Worm (Caenorhabditis elegans) whole organism, L1 larva: ENCODE data around the gene M04D8.7.

ENCODE experiments used
- C04F5.9 ChIP-seq: sonication (generic microtip); optimal IDR thresholded peaks from 2 replicates; lab custom pipeline; 2016; ENCODE audit warnings: missing genetic modification characterization, missing compliant biosample characterization
- Y116A8C.19 ChIP-seq: sonication (generic microtip); optimal IDR thresholded peaks from 2 replicates; lab custom pipeline; 2016; ENCODE audit warnings: missing compliant biosample characterization, missing genetic modification characterization, borderline replicate concordance
- aha-1 ChIP-seq: fragments of 150-350 bp; optimal IDR thresholded peaks from 2 replicates; lab custom pipeline; 2014; ENCODE audit warnings: missing biosample characterization, missing genetic modification characterization
- alr-1 ChIP-seq: fragments of 200-800 bp; sonication (Bioruptor generic); optimal IDR thresholded peaks from 2 replicates; lab custom pipeline; 2018; ENCODE audit warnings: borderline replicate concordance, mild to moderate bottlenecking, missing genetic modification characterization, missing compliant biosample characterization
- ceh-8 ChIP-seq: fragments of 200-800 bp; sonication (Bioruptor generic); optimal IDR thresholded peaks from 2 replicates; lab custom pipeline; 2018; ENCODE audit warnings: mild to moderate bottlenecking, missing genetic modification characterization, moderate library complexity, missing compliant biosample characterization
- ceh-88 ChIP-seq: fragments of 200-800 bp; sonication (Bioruptor generic); IDR thresholded peaks from 2 replicates; pipeline ENCODE4 v1.3.6; 2022; ENCODE audit warnings: missing genetic modification characterization, missing compliant biosample characterization
- dpl-1 ChIP-seq, 3 experiments: fragments of 150-350 bp in 2 of 3; sonication (generic microtip) in 1 of 3; optimal IDR thresholded peaks; 2 replicates each; lab custom pipeline; 2014 to 2017; ENCODE audit warnings: missing biosample characterization in 3 of 3, missing genetic modification characterization in 3 of 3, missing genetic modification reagents in 3 of 3
- egl-13 ChIP-seq: sonication (generic microtip); optimal IDR thresholded peaks from 2 replicates; lab custom pipeline; 2016; ENCODE audit warnings: missing genotype, missing genetic modification reagents, missing genetic modification characterization, missing compliant biosample characterization
- elt-3 ChIP-seq, 6 experiments: fragments of 150-350 bp in 1 of 6; sonication (generic microtip); optimal IDR thresholded peaks; 2 replicates each; lab custom pipeline; 2017 to 2018; ENCODE audit warnings: missing biosample characterization in 6 of 6, missing genetic modification characterization in 6 of 6, inconsistent platforms in 1 of 6
- fkh-4 ChIP-seq: sonication (generic microtip); optimal IDR thresholded peaks from 2 replicates; lab custom pipeline; 2016; ENCODE audit warnings: missing compliant biosample characterization, missing genetic modification characterization, borderline replicate concordance
- hlh-17 ChIP-seq: fragments of 200-800 bp; sonication (Bioruptor generic); optimal IDR thresholded peaks from 2 replicates; lab custom pipeline; 2018; ENCODE audit warnings: missing genetic modification characterization, mild to moderate bottlenecking, missing compliant biosample characterization, moderate library complexity, borderline replicate concordance
- hlh-4 ChIP-seq: sonication (generic microtip); optimal IDR thresholded peaks from 2 replicates; lab custom pipeline; 2016; ENCODE audit warnings: mild to moderate bottlenecking, missing genetic modification characterization, missing compliant biosample characterization
- hpl-2 ChIP-seq: fragments of 150-350 bp; optimal IDR thresholded peaks from 2 replicates; lab custom pipeline; 2014; ENCODE audit warnings: missing biosample characterization, missing genetic modification reagents, missing genetic modification characterization
- jun-1 ChIP-seq: fragments of 150-350 bp; optimal IDR thresholded peaks from 2 replicates; lab custom pipeline; 2014; ENCODE audit warnings: missing biosample characterization, missing genetic modification reagents, missing genetic modification characterization
- lin-35 ChIP-seq, 2 experiments: fragments of 150-350 bp; optimal IDR thresholded peaks; 2 replicates each; lab custom pipeline; 2014; ENCODE audit warnings: missing biosample characterization in 2 of 2, missing genetic modification characterization in 2 of 2, missing genetic modification reagents in 2 of 2
- lir-3 ChIP-seq: sonication (generic microtip); optimal IDR thresholded peaks from 2 replicates; lab custom pipeline; 2016; ENCODE audit warnings: mild to moderate bottlenecking, missing genetic modification characterization, moderate library complexity, missing compliant biosample characterization; ENCODE audit not compliant: poor library complexity
- mab-9 ChIP-seq: fragments of 200-800 bp; sonication (Bioruptor generic); IDR thresholded peaks from 2 replicates; pipeline ENCODE4 v1.3.6; 2022; ENCODE audit warnings: missing genetic modification reagents, missing genetic modification characterization, missing compliant biosample characterization
- mef-2 ChIP-seq: fragments of 150-350 bp; optimal IDR thresholded peaks from 2 replicates; lab custom pipeline; 2014; ENCODE audit warnings: missing biosample characterization, missing genetic modification characterization
- nhr-11 ChIP-seq: fragments of 150-350 bp; optimal IDR thresholded peaks from 2 replicates; lab custom pipeline; 2014; ENCODE audit warnings: missing biosample characterization, missing genetic modification characterization
- nhr-237 ChIP-seq: fragments of 150-350 bp; optimal IDR thresholded peaks from 2 replicates; lab custom pipeline; 2014; ENCODE audit warnings: missing biosample characterization, missing genetic modification characterization
- nhr-28 ChIP-seq: fragments of 150-350 bp; optimal IDR thresholded peaks from 2 replicates; lab custom pipeline; 2014; ENCODE audit warnings: missing biosample characterization, missing genetic modification characterization
- nhr-71 ChIP-seq: sonication (generic microtip); optimal IDR thresholded peaks from 2 replicates; lab custom pipeline; 2016; ENCODE audit warnings: mild to moderate bottlenecking, missing genetic modification characterization, moderate library complexity, missing compliant biosample characterization
- nhr-84 ChIP-seq: sonication (generic microtip); optimal IDR thresholded peaks from 2 replicates; lab custom pipeline; 2017; ENCODE audit warnings: missing biosample characterization, missing genetic modification characterization
- nhr-85 ChIP-seq: sonication (generic microtip); peaks from one replicate; lab custom pipeline; 2016; ENCODE audit warnings: missing genetic modification characterization, inconsistent platforms, missing compliant biosample characterization
- nhr-90 ChIP-seq: sonication (generic microtip); optimal IDR thresholded peaks from 2 replicates; lab custom pipeline; 2016; ENCODE audit warnings: mild to moderate bottlenecking, missing genetic modification characterization, missing compliant biosample characterization; ENCODE audit not compliant: poor library complexity
- pax-3 ChIP-seq: fragments of 200-800 bp; sonication (Bioruptor generic); optimal IDR thresholded peaks from 2 replicates; lab custom pipeline; 2018; ENCODE audit warnings: mild to moderate bottlenecking, missing genetic modification characterization, moderate library complexity, missing compliant biosample characterization
- rnt-1 ChIP-seq: sonication (generic microtip); optimal IDR thresholded peaks from 2 replicates; lab custom pipeline; 2016; ENCODE audit warnings: mild to moderate bottlenecking, missing genetic modification characterization, moderate library complexity, missing compliant biosample characterization
- skn-1 ChIP-seq: fragments of 150-350 bp; optimal IDR thresholded peaks from 2 replicates; lab custom pipeline; 2014; ENCODE audit warnings: missing biosample characterization, missing genetic modification characterization
- sox-4 ChIP-seq: sonication (generic microtip); optimal IDR thresholded peaks from 2 replicates; lab custom pipeline; 2016; ENCODE audit warnings: missing genetic modification characterization, missing compliant biosample characterization
- sptf-1 ChIP-seq: fragments of 150-350 bp; optimal IDR thresholded peaks from 2 replicates; lab custom pipeline; 2014; ENCODE audit warnings: missing biosample characterization, missing genetic modification characterization
- sup-37 ChIP-seq: fragments of 200-800 bp; sonication (Bioruptor generic); optimal IDR thresholded peaks from 2 replicates; lab custom pipeline; 2018; ENCODE audit warnings: mild to moderate bottlenecking, missing genetic modification characterization, missing compliant biosample characterization
- unc-98 ChIP-seq: fragments of 200-800 bp; sonication (Bioruptor generic); IDR thresholded peaks from 2 replicates; pipeline ENCODE4 v1.3.6; 2022; ENCODE audit warnings: missing genetic modification characterization, missing compliant biosample characterization
- vab-15 ChIP-seq: sonication (generic microtip); optimal IDR thresholded peaks from 2 replicates; lab custom pipeline; 2017; ENCODE audit warnings: missing genotype, mild to moderate bottlenecking, missing genetic modification characterization, missing compliant biosample characterization
- ztf-4 ChIP-seq: fragments of 150-350 bp; optimal IDR thresholded peaks from 2 replicates; lab custom pipeline; 2014; ENCODE audit warnings: missing biosample characterization, missing genetic modification characterization

Gene M04D8.7

ce11 chrIII:9999235-9999634 lies 38.0 kb upstream of the M04D8.7 start, which contains the start of gene C05B5.17:
C05B5.17 (minus strand) TSS chrIII:9999335.
- TF ChIP-seq sptf-1 (tag; lab: Kevin White, UChicago) (no peak), C04F5.9 (tag; lab: Kevin White, UChicago) (no peak), nhr-71 (tag; lab: Kevin White, UChicago) (no peak), fkh-4 (tag; lab: Kevin White, UChicago) (no peak), skn-1 (no peak), ztf-4 (tag; lab: Kevin White, UChicago) (no peak), rnt-1 (tag; lab: Kevin White, UChicago) (no peak), nhr-85 (tag; lab: Kevin White, UChicago) (no peak), lir-3 (no peak), alr-1 (no peak), mab-9 (GFP tag; lab: Robert Waterston, UW) (no peak), hpl-2 (GFP tag; lab: Kevin White, UChicago) (no peak), pax-3 (tag; lab: Kevin White, UChicago) (no peak)

- TF ChIP-seq nhr-90 (tag; lab: Kevin White, UChicago) (no peak), C04F5.9 (tag; lab: Kevin White, UChicago) (no peak), nhr-237 (tag; lab: Kevin White, UChicago) (no peak), sup-37 (GFP tag; lab: Kevin White, UChicago) (no peak), nhr-11 (tag; lab: Kevin White, UChicago) (no peak), alr-1 (no peak), jun-1 (tag; lab: Kevin White, UChicago) (no peak)
Measured at ce11 chrIII:10000428-10000827, 36.8 kb upstream of the M04D8.7 start, which contains the start of gene C05B5.2. C05B5.2 (minus strand) TSS chrIII:10000528.

ce11 chrIII:10001060-10001459 lies 36.2 kb upstream of the M04D8.7 start, which contains the start of gene C05B5.5:
C05B5.5 (plus strand) TSS chrIII:10001360.
- TF ChIP-seq ztf-4 (tag; lab: Kevin White, UChicago) (no peak), vab-15 (no peak), lir-3 (no peak), ceh-8 (GFP tag; lab: Kevin White, UChicago) (no peak), lin-35 (GFP tag; optimal IDR thresholded peaks at IDR 0.05; lab: Kevin White, UChicago) (no peak), skn-1 (no peak), sox-4 (tag; lab: Kevin White, UChicago) (no peak), mef-2 (tag; lab: Kevin White, UChicago) (no peak), hlh-17 (GFP tag; lab: Kevin White, UChicago) (no peak), ceh-88 (GFP tag; lab: Robert Waterston, UW) (no peak), dpl-1 (GFP tag; optimal IDR thresholded peaks at IDR 0.05; lab: Kevin White, UChicago) (no peak), nhr-85 (tag; lab: Kevin White, UChicago) (no peak), hlh-4 (no peak), nhr-28 (tag; lab: Kevin White, UChicago) (no peak), hpl-2 (GFP tag; lab: Kevin White, UChicago) (no peak), jun-1 (tag; lab: Kevin White, UChicago) (no peak), egl-13 (tag; lab: Kevin White, UChicago) (no peak), aha-1 (tag; lab: Kevin White, UChicago) (no peak), nhr-11 (tag; lab: Kevin White, UChicago) (no peak), unc-98 (no peak)
- TF ChIP-seq, all 84 proteins: peak for 0

ce11 chrIII:10004213-10004612 lies 33.0 kb upstream of the M04D8.7 start, which contains the start of gene C05B5.11:
C05B5.11 (plus strand) TSS chrIII:10004513.
- TF ChIP-seq nhr-90 (tag; lab: Kevin White, UChicago): no peak
- TF ChIP-seq ceh-8 (GFP tag; lab: Kevin White, UChicago): no peak
- TF ChIP-seq nhr-84 (tag; lab: Kevin White, UChicago): no peak
- no peak for TF ChIP-seq elt-3 (tag; optimal IDR thresholded peaks at IDR 0.05; lab: Kevin White, UChicago)
- TF ChIP-seq hlh-4: no peak
- TF ChIP-seq Y116A8C.19: no peak
